Worm (Caenorhabditis elegans): ENCODE results near the gene clec-191.

clec-191 gene

DNA sequence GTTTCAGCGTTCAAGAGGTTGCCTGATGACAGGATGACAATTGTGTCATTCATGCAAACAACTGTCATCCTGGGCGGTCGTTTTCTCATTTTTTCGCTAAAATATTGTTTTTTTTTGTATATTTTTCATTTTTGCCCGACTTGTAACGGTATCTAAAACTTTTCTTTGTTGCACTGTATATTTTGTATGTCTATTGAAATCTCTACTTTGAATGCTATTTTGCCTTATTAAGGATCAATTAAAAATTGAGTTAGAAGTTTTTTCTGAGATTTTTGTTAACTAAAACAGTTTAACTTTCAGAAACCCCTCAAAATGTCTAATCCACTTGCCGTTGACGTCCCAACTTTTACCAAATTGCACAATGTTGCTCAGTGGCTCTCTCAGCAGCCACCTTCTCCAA, 2.6 kb downstream of the clec-191 start, which contains the start of gene ccch-2:
ccch-2 (plus strand) TSS at position 301 of the 400 bp plus-strand sequence.
- no peak for TF ChIP-seq ceh-82 (tag; optimal IDR thresholded peaks at IDR 0.05)
- TF ChIP-seq fos-1 (tag; optimal IDR thresholded peaks at IDR 0.05), result no peak
- no peak for TF ChIP-seq nhr-77 (tag; optimal IDR thresholded peaks at IDR 0.05)
- TF ChIP-seq ama-1 (optimal IDR thresholded peaks at IDR 0.05), result no peak
- TF ChIP-seq lsy-12 (tag; optimal IDR thresholded peaks at IDR 0.05), result no peak
- no peak for TF ChIP-seq elt-1 (tag; optimal IDR thresholded peaks at IDR 0.05)
- TF ChIP-seq nhr-237 (tag; optimal IDR thresholded peaks at IDR 0.05), result no peak
- TF ChIP-seq nhr-11 (tag; optimal IDR thresholded peaks at IDR 0.05), result no peak
- no peak for TF ChIP-seq ZK546.5 (tag; optimal IDR thresholded peaks at IDR 0.05)
- TF ChIP-seq fkh-2 (tag; optimal IDR thresholded peaks at IDR 0.05), result no peak
- TF ChIP-seq daf-12 (tag; optimal IDR thresholded peaks at IDR 0.05), result no peak
- no peak for TF ChIP-seq aly-2 (tag; optimal IDR thresholded peaks at IDR 0.05)
- no peak for TF ChIP-seq elt-2 (tag; optimal IDR thresholded peaks at IDR 0.05)
- TF ChIP-seq ztf-4 (tag; optimal IDR thresholded peaks at IDR 0.05), result no peak
- no peak for TF ChIP-seq ztf-11 (tag; optimal IDR thresholded peaks at IDR 0.05)
- TF ChIP-seq fkh-10 (GFP tag; optimal IDR thresholded peaks at IDR 0.05), result no peak

DNA sequence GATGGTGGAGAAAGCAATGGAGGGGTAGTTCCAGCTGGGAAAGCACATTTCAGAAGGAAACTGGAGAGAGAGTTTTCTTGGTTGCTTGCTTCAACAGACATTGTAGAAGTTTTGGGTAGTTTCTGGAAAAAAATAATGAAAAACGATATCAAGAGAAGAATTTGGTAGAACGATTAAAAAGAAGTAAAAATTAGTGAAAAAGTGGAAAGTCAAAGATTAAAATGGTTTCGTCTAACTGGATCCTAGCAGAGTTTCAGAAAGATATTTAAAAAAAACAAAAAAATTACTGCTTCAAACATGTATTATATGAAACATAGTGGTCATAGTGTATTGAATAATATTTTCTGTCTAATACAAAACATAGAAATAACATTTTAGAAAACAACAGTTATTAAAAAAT, 3.2 kb downstream of the clec-191 start, which contains the start of gene F38C2.7:
F38C2.7 (minus strand) TSS at position 101 of the 400 bp plus-strand sequence.
- TF ChIP-seq nhr-76 (tag; optimal IDR thresholded peaks at IDR 0.05), result no peak
- TF ChIP-seq pha-4 (tag; optimal IDR thresholded peaks at IDR 0.05), result no peak
- no peak for TF ChIP-seq fos-1 (tag; optimal IDR thresholded peaks at IDR 0.05)
- no peak for TF ChIP-seq ZK546.5 (tag; optimal IDR thresholded peaks at IDR 0.05)
- TF ChIP-seq daf-12 (tag; optimal IDR thresholded peaks at IDR 0.05), result no peak
- TF ChIP-seq lsy-12 (tag; optimal IDR thresholded peaks at IDR 0.05), result no peak
- no peak for TF ChIP-seq lin-15B (tag; optimal IDR thresholded peaks at IDR 0.05)
- TF ChIP-seq lin-39 (tag; optimal IDR thresholded peaks at IDR 0.05), result no peak
- no peak for TF ChIP-seq egl-27 (tag; optimal IDR thresholded peaks at IDR 0.05)
- no peak for TF ChIP-seq zag-1 (tag; optimal IDR thresholded peaks at IDR 0.05)
- TF ChIP-seq tbx-2 (tag; optimal IDR thresholded peaks at IDR 0.05), result no peak
- TF ChIP-seq ceh-28 (tag; optimal IDR thresholded peaks at IDR 0.05), result no peak
- no peak for TF ChIP-seq elt-1 (tag; optimal IDR thresholded peaks at IDR 0.05)
- TF ChIP-seq elt-3 (tag; optimal IDR thresholded peaks at IDR 0.05), result no peak
- no peak for TF ChIP-seq nhr-12 (tag; optimal IDR thresholded peaks at IDR 0.05)
- TF ChIP-seq ceh-82 (tag; optimal IDR thresholded peaks at IDR 0.05), result no peak
- TF ChIP-seq snpc-4 (tag; optimal IDR thresholded peaks at IDR 0.05), result no peak
- no peak for TF ChIP-seq unc-39 (tag; optimal IDR thresholded peaks at IDR 0.05)
- TF ChIP-seq nfya-1 (tag; optimal IDR thresholded peaks at IDR 0.05; ENCODE audit: insufficient read depth), result no peak

DNA sequence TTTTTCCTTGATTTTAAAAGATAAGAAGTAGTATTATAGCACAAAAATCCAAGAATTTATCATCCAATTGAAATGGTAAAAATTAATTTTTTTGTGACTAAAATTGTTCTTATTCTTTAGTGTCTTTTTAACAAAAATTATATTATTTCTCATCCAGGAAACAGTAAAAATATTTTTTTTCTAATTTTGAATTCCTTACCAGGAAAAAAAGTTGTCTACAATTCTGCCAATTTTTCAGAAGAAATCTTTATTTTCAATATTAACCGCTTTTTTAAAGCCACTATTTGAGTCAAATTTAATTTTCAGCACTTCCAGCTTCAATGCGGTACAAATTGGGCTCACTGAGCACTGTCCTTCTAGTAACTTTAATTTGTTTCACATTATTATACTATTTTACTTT, 9.6 kb downstream of the clec-191 start, which contains the start of gene F38C2.4:
F38C2.4 (plus strand) TSS at position 301 of the 400 bp plus-strand sequence.
- TF ChIP-seq ceh-16 (tag; optimal IDR thresholded peaks at IDR 0.05) (no peak), fos-1 (tag; optimal IDR thresholded peaks at IDR 0.05) (no peak), nhr-12 (tag; optimal IDR thresholded peaks at IDR 0.05) (no peak), lsy-12 (tag; optimal IDR thresholded peaks at IDR 0.05) (no peak), sea-2 (GFP tag; optimal IDR thresholded peaks at IDR 0.05) (no peak), daf-12 (tag; optimal IDR thresholded peaks at IDR 0.05) (no peak), unc-62 (GFP tag; optimal IDR thresholded peaks at IDR 0.05) (no peak), ZK546.5 (tag; optimal IDR thresholded peaks at IDR 0.05) (no peak), lin-15B (tag; optimal IDR thresholded peaks at IDR 0.05) (no peak), mdl-1 (tag; optimal IDR thresholded peaks at IDR 0.05) (no peak), egl-5 (tag; optimal IDR thresholded peaks at IDR 0.05) (no peak), nhr-23 (tag; optimal IDR thresholded peaks at IDR 0.05) (no peak)

- TF ChIP-seq daf-12 (tag; optimal IDR thresholded peaks at IDR 0.05) (no peak), nhr-43 (tag; optimal IDR thresholded peaks at IDR 0.05; ENCODE audit: poor library complexity, severe bottlenecking) (no peak), skn-1 (tag; optimal IDR thresholded peaks at IDR 0.05) (no peak), ceh-82 (tag; optimal IDR thresholded peaks at IDR 0.05) (no peak), unc-39 (tag; optimal IDR thresholded peaks at IDR 0.05) (no peak), nhr-11 (tag; optimal IDR thresholded peaks at IDR 0.05) (no peak), ceh-9 (tag; optimal IDR thresholded peaks at IDR 0.05) (no peak), lin-15B (tag; optimal IDR thresholded peaks at IDR 0.05) (no peak), aly-2 (tag; optimal IDR thresholded peaks at IDR 0.05) (no peak), mml-1 (tag; optimal IDR thresholded peaks at IDR 0.05) (no peak), elt-2 (tag; optimal IDR thresholded peaks at IDR 0.05) (no peak), zag-1 (tag; optimal IDR thresholded peaks at IDR 0.05) (no peak), nhr-77 (tag; optimal IDR thresholded peaks at IDR 0.05) (no peak), egl-27 (tag; optimal IDR thresholded peaks at IDR 0.05) (no peak), mdl-1 (tag; optimal IDR thresholded peaks at IDR 0.05) (no peak), tbx-2 (tag; optimal IDR thresholded peaks at IDR 0.05) (no peak), elt-3 (tag; optimal IDR thresholded peaks at IDR 0.05) (no peak), lsy-12 (tag; optimal IDR thresholded peaks at IDR 0.05) (no peak), hmg-11 (tag; optimal IDR thresholded peaks at IDR 0.05) (no peak), pha-4 (tag; optimal IDR thresholded peaks at IDR 0.05) (no peak)
These were observed 23.2 kb downstream of the clec-191 start, which contains the start of gene hlh-31 for ce11 chrIV:16257330-16257729. hlh-31 (plus strand) TSS chrIV:16257630.

All from whole organism, L3 larva.